Worm (Caenorhabditis elegans) whole organism, L4/young adult: ENCODE data around the gene unc-23.

Source experiments
- W03F9.2 ChIP-seq: fragments of 150-350 bp; optimal IDR thresholded peaks from 2 replicates; lab custom pipeline; 2014; ENCODE audit warnings: missing biosample characterization, missing genetic modification characterization
- dao-5 ChIP-seq: sonication (generic microtip); optimal IDR thresholded peaks from 2 replicates; lab custom pipeline; 2016; ENCODE audit warnings: missing genotype, missing genetic modification characterization, moderate library complexity, missing compliant biosample characterization
- him-1 ChIP-seq: sonication (generic microtip); optimal IDR thresholded peaks from 2 replicates; lab custom pipeline; 2016; ENCODE audit warnings: missing genotype, missing genetic modification reagents, missing genetic modification characterization, missing compliant biosample characterization

DNA sequence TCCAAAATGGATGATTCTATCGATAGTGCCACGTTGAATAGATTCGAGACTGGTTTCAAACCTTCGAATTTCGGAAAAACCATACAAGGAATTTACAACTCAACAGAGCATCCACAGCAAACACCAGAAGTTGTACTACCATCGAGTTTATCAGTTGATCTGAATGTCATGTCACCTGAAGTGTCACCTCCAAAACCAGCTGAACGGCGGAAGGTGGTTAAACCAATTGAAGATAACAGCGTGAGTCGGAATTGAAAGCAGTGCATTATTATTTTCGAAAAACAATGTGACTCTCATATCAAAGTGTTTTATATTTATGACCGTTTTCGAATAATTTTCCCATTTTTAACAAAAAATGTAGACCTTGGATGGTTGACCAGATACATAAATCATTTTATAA, 12.8 kb downstream of the unc-23 start:
- TF ChIP-seq him-1 = no peak
- no peak for TF ChIP-seq dao-5 (tag; lab: Kevin White, UChicago)
- TF ChIP-seq W03F9.2 (tag; lab: Kevin White, UChicago) = no peak
